Worm (Caenorhabditis elegans) whole organism, young adult: ENCODE measurements around the gene atf-6.

Source experiments
- F23B12.7 ChIP-seq: sonication (generic microtip); optimal IDR thresholded peaks from 2 replicates; lab custom pipeline; 2017; ENCODE audit warnings: missing genetic modification characterization, mild to moderate bottlenecking, missing compliant biosample characterization, antibody characterized with exemption, moderate library complexity; ENCODE audit not compliant: insufficient read depth
- F55B11.4 ChIP-seq: sonication (generic microtip); optimal IDR thresholded peaks from 2 replicates; lab custom pipeline; 2016; ENCODE audit warnings: missing compliant biosample characterization, missing genetic modification characterization, borderline replicate concordance; ENCODE audit not compliant: insufficient read depth
- Y67H2A.10 ChIP-seq: fragments of 200-800 bp; sonication (Bioruptor generic); conservative IDR thresholded peaks from 2 replicates; pipeline ENCODE4 v1.3.6; 2022; ENCODE audit warnings: missing genetic modification reagents, missing genetic modification characterization, missing compliant biosample characterization
- cebp-2 ChIP-seq: fragments of 200-800 bp; sonication (Bioruptor generic); IDR thresholded peaks from 2 replicates; pipeline ENCODE4 v1.3.6; 2022; ENCODE audit warnings: missing genetic modification characterization, missing compliant biosample characterization
- ceh-58 ChIP-seq: fragments of 200-800 bp; sonication (Bioruptor generic); IDR thresholded peaks from 2 replicates; pipeline ENCODE4 v1.3.6; 2022; ENCODE audit warnings: missing genetic modification characterization, missing compliant biosample characterization
- dpl-1 ChIP-seq: fragments of 150-350 bp; optimal IDR thresholded peaks from 2 replicates; lab custom pipeline; 2014; ENCODE audit warnings: missing biosample characterization, missing genetic modification reagents, missing genetic modification characterization
- efl-1 ChIP-seq: fragments of 150-350 bp; optimal IDR thresholded peaks from 2 replicates; lab custom pipeline; 2014; ENCODE audit warnings: missing biosample characterization, missing genetic modification reagents, missing genetic modification characterization
- pha-4 ChIP-seq: fragments of 150-350 bp; sonication (generic microtip); optimal IDR thresholded peaks from 2 replicates; lab custom pipeline; 2014; ENCODE audit warnings: missing biosample characterization, missing genetic modification reagents, missing genetic modification characterization
- sdz-38 ChIP-seq: sonication (generic microtip); optimal IDR thresholded peaks from 2 replicates; lab custom pipeline; 2016; ENCODE audit warnings: missing genotype, missing genetic modification characterization, missing compliant biosample characterization
- snpc-1.3 ChIP-seq: sonication (generic microtip); optimal IDR thresholded peaks from 2 replicates; lab custom pipeline; 2017; ENCODE audit warnings: missing genetic modification characterization, mild to moderate bottlenecking, missing compliant biosample characterization, antibody characterized with exemption, moderate library complexity, missing genotype, missing genetic modification reagents; ENCODE audit not compliant: insufficient read depth
- snpc-4 ChIP-seq, 5 experiments: fragments of 150-350 bp in 1 of 5; sonication (generic microtip) in 4 of 5; optimal IDR thresholded peaks; 2 replicates each; lab custom pipeline; 2014 to 2018; ENCODE audit warnings: missing genetic modification characterization in 5 of 5, missing biosample characterization in 3 of 5, antibody characterized with exemption in 2 of 5, mild to moderate bottlenecking in 2 of 5, missing compliant biosample characterization in 2 of 5, missing genotype in 2 of 5, moderate library complexity in 2 of 5, missing genetic modification reagents in 1 of 5
- ztf-28 ChIP-seq: fragments of 200-800 bp; sonication (Bioruptor generic); IDR thresholded peaks from 2 replicates; pipeline ENCODE4 v1.3.6; 2022; ENCODE audit warnings: missing genetic modification reagents, missing genetic modification characterization, missing compliant biosample characterization

ce11 chrX:12469846-12470245 lies 10.9 kb upstream of the atf-6 start:
- TF ChIP-seq efl-1 (no peak), snpc-4 (GFP tag; optimal IDR thresholded peaks at IDR 0.05; lab: Kevin White, UChicago) (no peak), snpc-4 (tag; optimal IDR thresholded peaks at IDR 0.05; lab: Kevin White, UChicago) (no peak), F55B11.4 (no peak), snpc-1.3 (no peak), pha-4 (tag; lab: Kevin White, UChicago) (no peak), sdz-38 (tag; lab: Kevin White, UChicago) (no peak), ceh-58 (GFP tag; lab: Robert Waterston, UW) (no peak), ztf-28 (GFP tag; lab: Robert Waterston, UW) (no peak), cebp-2 (GFP tag; lab: Robert Waterston, UW) (no peak), F23B12.7 (tag; lab: Kevin White, UChicago) (no peak), Y67H2A.10 (no peak), dpl-1 (GFP tag; lab: Kevin White, UChicago) (no peak)
